Worm (Caenorhabditis elegans): ENCODE measurements around the gene Y110A2AL.2.
A peak's percentile ranks its signal among the peaks of the same experiment; 100 is the strongest.

Y110A2AL.2 gene

DNA sequence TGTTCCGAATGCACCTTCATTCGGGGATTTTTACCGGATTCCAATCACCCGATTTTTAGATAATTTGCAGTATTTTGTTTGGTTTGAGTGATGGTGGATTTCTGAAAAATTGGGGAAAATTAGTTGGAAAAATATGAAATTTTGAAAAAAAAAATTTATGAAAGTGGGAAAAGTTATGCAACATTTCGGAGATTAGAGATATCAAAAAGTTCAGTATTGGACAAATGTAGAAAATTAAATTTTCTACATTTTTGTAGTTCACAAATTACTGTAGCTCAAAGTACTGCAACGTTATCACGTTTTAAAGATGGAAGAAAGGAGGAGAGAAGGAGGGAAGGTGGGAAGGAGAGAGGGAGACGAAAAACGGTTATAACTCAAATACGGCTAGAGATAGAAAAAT is 15.3 kb upstream of the Y110A2AL.2 start, which contains the start of gene ptc-3:
ptc-3 (minus strand) TSS at position 101 of the 400 bp plus-strand sequence.
- TF ChIP-seq hlh-8 (tag; optimal IDR thresholded peaks at IDR 0.05) (no peak), eyg-1 (tag; optimal IDR thresholded peaks at IDR 0.05) (no peak), tbx-2 (tag; optimal IDR thresholded peaks at IDR 0.05) (no peak), T23F11.4 (GFP tag; optimal IDR thresholded peaks at IDR 0.05) (no peak), ceh-2 (tag; optimal IDR thresholded peaks at IDR 0.05) (no peak), odd-2 (tag; optimal IDR thresholded peaks at IDR 0.05) (no peak)

DNA sequence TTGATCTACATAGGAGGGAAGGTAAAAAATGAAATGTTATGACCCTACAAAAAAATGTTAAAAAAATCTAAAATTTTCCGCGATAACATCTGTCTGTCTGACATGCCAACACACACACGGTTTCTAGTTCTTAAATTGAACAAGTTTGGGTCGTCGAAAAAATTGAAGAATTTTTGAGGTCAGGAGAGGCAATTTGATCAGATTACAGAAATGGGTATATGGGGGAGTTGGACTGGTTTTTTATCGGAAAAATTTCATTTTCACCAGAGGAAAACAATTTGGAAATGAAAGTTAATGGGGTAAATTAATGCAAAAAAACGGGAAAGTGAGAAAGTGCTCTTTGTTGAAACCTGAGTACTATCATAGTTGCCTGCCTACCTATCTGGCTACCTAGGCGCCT is 14.0 kb upstream of the Y110A2AL.2 start:
- TF ChIP-seq ceh-48 (tag; optimal IDR thresholded peaks at IDR 0.05) (no peak), lin-11 (tag; optimal IDR thresholded peaks at IDR 0.05) (no peak), ceh-30 (tag; optimal IDR thresholded peaks at IDR 0.05) (no peak), che-1 (tag; optimal IDR thresholded peaks at IDR 0.05) (no peak), T23F11.4 (GFP tag; optimal IDR thresholded peaks at IDR 0.05) (no peak), C08G9.2 (tag; optimal IDR thresholded peaks at IDR 0.05) (no peak), madf-2 (tag; optimal IDR thresholded peaks at IDR 0.05) (no peak), hlh-13 (GFP tag; optimal IDR thresholded peaks at IDR 0.05) (no peak), gmeb-2 (tag; optimal IDR thresholded peaks at IDR 0.05) (no peak), elt-2 (tag; optimal IDR thresholded peaks at IDR 0.05) (no peak), eyg-1 (tag; optimal IDR thresholded peaks at IDR 0.05) (no peak), ceh-19 (GFP tag; optimal IDR thresholded peaks at IDR 0.05) (no peak), sox-2 (GFP tag; IDR thresholded peaks at IDR 0.05) (no peak), nhr-11 (tag; optimal IDR thresholded peaks at IDR 0.05) (no peak), ama-1 (optimal IDR thresholded peaks at IDR 0.05) (no peak), sdc-2 (tag; optimal IDR thresholded peaks at IDR 0.05) (no peak), dmd-4 (tag; optimal IDR thresholded peaks at IDR 0.05; ENCODE audit: borderline replicate concordance) (no peak), ceh-45 (GFP tag; IDR thresholded peaks at IDR 0.05) (no peak), pha-2 (tag; optimal IDR thresholded peaks at IDR 0.05) (no peak), K09A11.1 (tag; optimal IDR thresholded peaks at IDR 0.05; ENCODE audit: insufficient read depth) (no peak)

DNA sequence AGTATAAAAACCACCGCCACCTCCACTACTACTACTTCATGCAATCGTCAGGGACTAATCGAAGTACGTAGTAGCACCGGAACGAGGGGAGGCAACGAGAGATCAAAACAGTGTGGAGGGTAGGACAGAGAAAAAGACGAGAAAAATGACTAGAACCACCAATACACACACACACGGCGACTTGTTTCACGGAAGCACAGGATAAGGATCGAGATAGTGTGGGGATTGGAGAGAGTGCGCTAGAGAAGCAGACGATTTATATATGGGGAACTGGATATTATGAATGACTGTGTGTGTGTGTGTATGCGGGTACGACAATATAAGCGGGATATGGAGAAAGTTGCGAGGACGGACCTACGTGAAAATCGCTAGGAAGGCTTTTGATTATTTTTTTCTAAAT is 13.0 kb upstream of the Y110A2AL.2 start:
- TF ChIP-seq K02D7.2 (tag; optimal IDR thresholded peaks at IDR 0.05) (no peak), ceh-31 (tag; optimal IDR thresholded peaks at IDR 0.05) (peak; percentile 41), hlh-6 (tag; optimal IDR thresholded peaks at IDR 0.05) (peak; percentile 11), ceh-2 (tag; optimal IDR thresholded peaks at IDR 0.05) (no peak)

DNA sequence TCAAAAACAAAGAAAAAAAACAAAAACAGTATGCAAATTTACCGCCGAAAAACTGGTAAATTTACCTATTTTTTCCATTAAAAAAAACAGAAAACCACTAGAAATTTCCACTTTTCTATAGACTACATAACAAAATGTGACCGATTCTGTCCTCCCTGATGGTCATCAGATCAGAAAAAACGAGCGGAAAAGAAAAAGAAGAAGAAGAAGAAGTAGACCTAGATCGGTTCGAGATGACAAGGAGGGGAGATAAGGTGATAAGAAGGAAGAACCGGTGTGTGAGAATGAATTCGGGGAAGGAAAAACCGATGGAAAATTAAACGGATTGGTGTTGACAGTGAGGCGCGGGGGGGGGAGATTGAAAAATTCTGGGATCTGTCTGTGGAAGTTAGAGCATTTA is 11.7 kb upstream of the Y110A2AL.2 start:
- TF ChIP-seq lin-11 (tag; optimal IDR thresholded peaks at IDR 0.05) (no peak), K09A11.1 (tag; optimal IDR thresholded peaks at IDR 0.05; ENCODE audit: insufficient read depth) (no peak), npax-4 (tag; optimal IDR thresholded peaks at IDR 0.05) (no peak)

- TF ChIP-seq sox-2 (GFP tag; IDR thresholded peaks at IDR 0.05): no peak
- TF ChIP-seq ceh-22 (tag; optimal IDR thresholded peaks at IDR 0.05): no peak
- no peak for TF ChIP-seq ceh-2 (tag; optimal IDR thresholded peaks at IDR 0.05)
- peak; percentile 18 for TF ChIP-seq rnt-1 (tag; optimal IDR thresholded peaks at IDR 0.05)
Observed at ce11 chrII:2857559-2857958, 10.2 kb upstream of the Y110A2AL.2 start.

ce11 chrII:2858851-2859250 is 8.9 kb upstream of the Y110A2AL.2 start:
- TF ChIP-seq elt-2 (tag; optimal IDR thresholded peaks at IDR 0.05): peak; percentile 8
- TF ChIP-seq tbx-7 (tag; optimal IDR thresholded peaks at IDR 0.05): no peak

- TF ChIP-seq pag-3 (tag; optimal IDR thresholded peaks at IDR 0.05; ENCODE audit: borderline replicate concordance): no peak
- no peak for TF ChIP-seq nhr-232 (tag; optimal IDR thresholded peaks at IDR 0.05)
- TF ChIP-seq dve-1 (tag; optimal IDR thresholded peaks at IDR 0.05): peak; percentile 84
- TF ChIP-seq pha-4 (tag; optimal IDR thresholded peaks at IDR 0.05): no peak
- no peak for TF ChIP-seq tbx-2 (tag; optimal IDR thresholded peaks at IDR 0.05)
Observed at ce11 chrII:2859315-2859714, 8.5 kb upstream of the Y110A2AL.2 start.

All from whole organism, late embryonic.